Worm (Caenorhabditis elegans) whole organism, L1 larva: ENCODE results near the gene M153.5.

ENCODE experiments used
- ama-1 ChIP-seq: fragments of 150-350 bp; optimal IDR thresholded peaks from 2 replicates; lab custom pipeline; 2014
- fkh-10 ChIP-seq: sonication (generic microtip); optimal IDR thresholded peaks from 2 replicates; lab custom pipeline; 2017; ENCODE audit warnings: missing biosample characterization, missing genetic modification reagents, missing genetic modification characterization
- lin-13 ChIP-seq: fragments of 150-350 bp; optimal IDR thresholded peaks from 2 replicates; lab custom pipeline; 2014; ENCODE audit warnings: missing biosample characterization, missing genetic modification reagents, missing genetic modification characterization
- nhr-11 ChIP-seq: fragments of 150-350 bp; optimal IDR thresholded peaks from 2 replicates; lab custom pipeline; 2014; ENCODE audit warnings: missing biosample characterization, missing genetic modification characterization
- nhr-77 ChIP-seq: fragments of 150-350 bp; optimal IDR thresholded peaks from 2 replicates; lab custom pipeline; 2014; ENCODE audit warnings: missing biosample characterization, missing genetic modification characterization
- skn-1 ChIP-seq: fragments of 150-350 bp; optimal IDR thresholded peaks from 2 replicates; lab custom pipeline; 2014; ENCODE audit warnings: missing biosample characterization, missing genetic modification characterization

ce11 chrX:12160002-12160690 lies 16.4 kb downstream of the M153.5 start, which contains the start of gene F57G12.2:
- no peak for TF ChIP-seq ama-1 (lab: Kevin White, UChicago)
- no peak for TF ChIP-seq nhr-77 (tag; lab: Kevin White, UChicago)
- no peak for TF ChIP-seq lin-13 (GFP tag; lab: Kevin White, UChicago)
- no peak for TF ChIP-seq nhr-11 (tag; lab: Kevin White, UChicago)
- TF ChIP-seq skn-1 (tag; lab: Kevin White, UChicago): no peak
- TF ChIP-seq fkh-10 (GFP tag; lab: Kevin White, UChicago): no peak
